Fruit fly (Drosophila melanogaster): Measurements from ENCODE around the gene CG10211.

CG10211 gene

DNA sequence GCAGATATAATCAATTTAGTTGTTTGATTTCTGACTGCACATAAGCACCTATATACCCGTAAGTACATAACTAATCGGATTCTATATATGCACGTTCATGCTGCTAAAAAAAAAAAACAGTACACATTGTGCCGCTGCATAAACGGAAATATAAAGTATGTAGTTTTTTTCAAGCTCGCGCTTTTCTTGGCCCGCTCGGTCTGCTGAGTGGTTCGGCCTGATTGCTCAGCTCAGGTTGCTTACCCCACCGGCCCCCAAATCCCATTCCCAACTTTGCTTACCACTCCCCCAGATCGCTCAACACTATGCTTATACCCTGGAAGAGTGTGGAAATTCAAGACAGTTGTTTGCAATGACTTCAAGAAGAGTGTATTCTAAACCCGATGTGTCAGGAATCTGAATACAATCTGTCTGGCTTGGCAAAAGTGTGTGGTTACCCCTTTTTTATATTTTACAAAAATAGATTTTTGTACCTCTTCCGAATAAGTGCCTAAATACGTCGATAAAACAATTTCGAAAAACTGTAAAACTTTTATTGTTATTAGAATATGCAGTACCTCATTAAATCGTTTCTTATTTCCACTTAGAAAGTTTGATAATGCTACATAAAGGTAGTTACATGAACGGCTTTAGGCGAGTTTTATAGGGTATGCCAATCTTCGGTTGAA is 38.6 kb upstream of the CG10211 start:
- no peak for TF ChIP-seq CG13204 (GFP tag; optimal IDR thresholded peaks at IDR 0.05)
- no peak for TF ChIP-seq CG34367 (tag; optimal IDR thresholded peaks at IDR 0.05)
- TF ChIP-seq CG9948 (tag; optimal IDR thresholded peaks at IDR 0.05) = no peak

DNA sequence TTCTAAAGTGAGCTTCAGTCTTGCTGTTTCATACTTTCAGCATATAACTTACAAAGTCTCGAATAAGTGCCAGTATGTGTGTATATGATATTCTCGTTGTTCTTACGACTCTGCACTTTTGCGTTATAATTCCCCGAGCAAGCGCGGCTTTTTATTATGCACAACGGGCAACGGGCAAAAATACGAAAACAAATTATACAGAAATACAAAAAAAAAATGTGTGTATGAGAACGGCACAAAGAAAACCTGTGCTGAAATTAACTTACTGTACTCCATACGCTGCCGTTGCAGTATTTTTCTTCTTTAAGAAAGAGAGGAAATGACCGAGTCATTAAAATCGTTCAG is 38.1 kb upstream of the CG10211 start:
- TF ChIP-seq rn (GFP tag; IDR thresholded peaks at IDR 0.05) (no peak), CG8159 (tag; optimal IDR thresholded peaks at IDR 0.05) (no peak), CG34367 (tag; optimal IDR thresholded peaks at IDR 0.05) (no peak), CG17806 (tag; optimal IDR thresholded peaks at IDR 0.05) (no peak), D1 (tag; optimal IDR thresholded peaks at IDR 0.05) (no peak), Pif1B (GFP tag; optimal IDR thresholded peaks at IDR 0.05) (no peak), CG4496 (GFP tag; IDR thresholded peaks at IDR 0.05) (0 out of 3 replicates have a peak, but pooled peaks have one; percentile 25), CG10348 (GFP tag; IDR thresholded peaks at IDR 0.05) (no peak), CG32121 (GFP tag; IDR thresholded peaks at IDR 0.05) (no peak), Pif1A (GFP tag; optimal IDR thresholded peaks at IDR 0.05) (no peak), EcR (GFP tag; optimal IDR thresholded peaks at IDR 0.05) (peak; percentile 7)

DNA sequence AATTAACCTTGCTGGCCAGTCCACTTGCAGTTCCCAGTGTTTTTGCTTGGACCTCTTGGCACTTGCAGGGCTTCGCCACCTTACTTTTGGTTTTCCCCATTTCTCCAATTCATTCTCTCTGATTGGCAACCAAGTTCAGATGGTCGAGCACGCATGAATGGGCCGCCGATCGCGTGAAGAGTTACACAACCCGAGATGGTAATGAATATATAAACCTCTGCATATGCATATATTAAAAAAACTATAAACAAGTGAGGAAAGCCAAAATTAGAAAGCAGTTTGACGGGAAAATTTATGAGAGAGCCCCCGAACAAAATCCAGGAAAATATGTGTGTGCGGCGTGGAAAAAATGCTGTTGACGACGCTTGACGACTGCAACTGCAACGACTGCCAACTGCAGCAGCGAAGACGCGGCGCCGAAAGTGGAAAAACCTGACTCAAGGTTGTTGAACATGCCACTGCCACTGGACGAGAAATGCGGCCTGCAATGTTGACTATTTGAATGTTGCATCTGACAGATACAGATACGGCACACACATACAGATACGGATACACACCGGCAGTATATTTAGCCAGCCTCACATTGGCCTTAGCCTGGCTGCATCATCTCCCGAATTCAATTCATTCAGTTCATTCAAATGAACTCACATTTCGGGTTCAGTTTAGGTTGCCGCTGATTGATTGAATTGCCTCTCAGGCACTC is 36.8 kb upstream of the CG10211 start:
- TF ChIP-seq fd96Ca (GFP tag; IDR thresholded peaks at IDR 0.05) (no peak), EcR (GFP tag; optimal IDR thresholded peaks at IDR 0.05) (peak; percentile 73)

DNA sequence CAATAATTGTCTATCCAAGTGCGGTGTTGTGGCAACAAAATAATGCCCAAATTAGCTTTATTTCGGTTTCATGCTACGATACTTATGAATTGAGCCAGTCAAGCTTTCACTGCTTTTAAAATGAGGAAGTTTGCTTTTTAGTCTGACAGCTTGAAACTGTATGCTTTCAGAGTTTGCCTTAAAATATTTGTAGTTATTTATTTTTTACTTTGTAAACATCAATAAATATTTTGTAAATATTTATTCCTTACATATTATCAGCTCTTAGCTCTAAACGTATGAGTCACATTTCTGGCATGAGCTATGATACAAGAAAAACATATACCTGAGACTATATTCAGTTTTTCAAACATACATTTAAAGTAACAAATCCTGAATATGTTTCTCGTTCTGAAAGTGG is 36.2 kb upstream of the CG10211 start:
- TF ChIP-seq Pif1A (GFP tag; optimal IDR thresholded peaks at IDR 0.05) = no peak
- TF ChIP-seq CG13204 (GFP tag; optimal IDR thresholded peaks at IDR 0.05) = no peak
- no peak for TF ChIP-seq Pif1B (GFP tag; optimal IDR thresholded peaks at IDR 0.05)
- no peak for TF ChIP-seq CG17806 (tag; optimal IDR thresholded peaks at IDR 0.05)
- no peak for TF ChIP-seq CG4496 (GFP tag; IDR thresholded peaks at IDR 0.05)
- no peak for TF ChIP-seq CG8301 (tag; optimal IDR thresholded peaks at IDR 0.05)
- no peak for TF ChIP-seq EcR (GFP tag; optimal IDR thresholded peaks at IDR 0.05)
- TF ChIP-seq D1 (tag; optimal IDR thresholded peaks at IDR 0.05) = no peak
- no peak for TF ChIP-seq Snoo (tag; optimal IDR thresholded peaks at IDR 0.05)
- TF ChIP-seq CG9948 (tag; optimal IDR thresholded peaks at IDR 0.05) = no peak
- no peak for TF ChIP-seq CG15710 (tag; optimal IDR thresholded peaks at IDR 0.05)
- TF ChIP-seq CG10348 (GFP tag; IDR thresholded peaks at IDR 0.05) = no peak
- no peak for TF ChIP-seq gl (tag; optimal IDR thresholded peaks at IDR 0.05)
- no peak for TF ChIP-seq CG34367 (tag; optimal IDR thresholded peaks at IDR 0.05)
- no peak for TF ChIP-seq CG14655 (GFP tag; optimal IDR thresholded peaks at IDR 0.05)
- TF ChIP-seq CG12605 (GFP tag; IDR thresholded peaks at IDR 0.05) = no peak
- TF ChIP-seq CG8159 (tag; optimal IDR thresholded peaks at IDR 0.05) = no peak
- no peak for TF ChIP-seq fd96Ca (GFP tag; IDR thresholded peaks at IDR 0.05)

DNA sequence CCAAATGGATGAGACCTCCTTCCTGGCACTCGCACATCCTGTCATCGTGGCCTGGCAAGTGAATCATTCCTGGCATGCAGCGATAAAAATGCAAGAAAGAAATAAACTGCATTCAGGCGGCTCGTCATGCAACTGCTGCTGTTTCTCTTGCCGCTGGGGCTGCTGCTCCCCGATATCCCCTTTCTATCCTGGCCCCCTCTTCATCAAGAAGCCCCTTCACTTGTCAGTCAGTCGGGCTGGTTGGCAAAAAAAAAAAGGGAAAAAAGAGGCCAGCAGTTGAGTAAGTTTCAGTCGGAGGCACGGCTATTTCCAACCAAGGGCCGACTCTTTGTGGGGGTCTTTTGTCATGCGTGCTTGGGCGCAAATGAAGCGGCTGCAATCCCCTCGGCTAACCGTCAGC is 35.5 kb upstream of the CG10211 start:
- TF ChIP-seq rn (GFP tag; IDR thresholded peaks at IDR 0.05) (no peak), EcR (GFP tag; optimal IDR thresholded peaks at IDR 0.05) (peak; percentile 70), CG13204 (GFP tag; optimal IDR thresholded peaks at IDR 0.05) (peak; percentile 60)

DNA sequence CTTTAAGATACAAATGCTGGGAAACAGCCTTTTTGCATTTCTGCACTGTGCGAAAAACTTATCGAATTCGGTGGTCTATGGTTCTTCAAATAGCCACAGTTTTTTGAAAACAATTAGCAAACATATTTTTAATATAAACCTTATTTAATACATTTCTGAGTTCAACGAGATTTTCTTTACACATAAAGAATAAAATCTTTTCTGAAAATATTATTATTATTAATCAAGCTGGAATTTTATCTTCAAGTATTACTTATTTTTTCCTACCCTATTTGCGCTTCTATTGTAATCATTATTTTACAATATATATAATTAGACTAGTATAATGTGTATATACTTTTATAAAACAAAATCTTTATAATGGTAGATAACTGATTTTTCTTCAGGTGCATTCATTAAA is 35.1 kb upstream of the CG10211 start:
- TF ChIP-seq Pif1A (GFP tag; optimal IDR thresholded peaks at IDR 0.05) = peak; percentile 49
- TF ChIP-seq gl (tag; optimal IDR thresholded peaks at IDR 0.05) = no peak
- no peak for TF ChIP-seq EcR (GFP tag; optimal IDR thresholded peaks at IDR 0.05)
- peak; percentile 77 for TF ChIP-seq CG17806 (tag; optimal IDR thresholded peaks at IDR 0.05)
- peak; percentile 18; the same call in 1 of the 2 replicates for TF ChIP-seq CG32121 (GFP tag; IDR thresholded peaks at IDR 0.05)
- TF ChIP-seq rn (GFP tag; IDR thresholded peaks at IDR 0.05) = no peak
- peak; percentile 83 for TF ChIP-seq CG14655 (GFP tag; optimal IDR thresholded peaks at IDR 0.05)
- TF ChIP-seq CG8159 (tag; optimal IDR thresholded peaks at IDR 0.05) = peak; percentile 84
- 0 out of 3 replicates have a peak, but pooled peaks have one; percentile 24 for TF ChIP-seq CG4496 (GFP tag; IDR thresholded peaks at IDR 0.05)
- no peak for TF ChIP-seq Snoo (tag; optimal IDR thresholded peaks at IDR 0.05)
- TF ChIP-seq CG15710 (tag; optimal IDR thresholded peaks at IDR 0.05) = peak; percentile 71
- TF ChIP-seq CG12605 (GFP tag; IDR thresholded peaks at IDR 0.05) = 0 out of 2 replicates have a peak, but pooled peaks have one; percentile 19
- peak; percentile 87 for TF ChIP-seq CG9948 (tag; optimal IDR thresholded peaks at IDR 0.05)
- no peak for TF ChIP-seq fd96Ca (GFP tag; IDR thresholded peaks at IDR 0.05)
- 0 out of 2 replicates have a peak, but pooled peaks have one; percentile 28 for TF ChIP-seq Ets98B (GFP tag; IDR thresholded peaks at IDR 0.05)
- TF ChIP-seq D1 (tag; optimal IDR thresholded peaks at IDR 0.05) = peak; percentile 74
- TF ChIP-seq CG10348 (GFP tag; IDR thresholded peaks at IDR 0.05) = no peak
- peak; percentile 31 for TF ChIP-seq Pif1B (GFP tag; optimal IDR thresholded peaks at IDR 0.05)
- peak; percentile 57 for TF ChIP-seq CG34367 (tag; optimal IDR thresholded peaks at IDR 0.05)
- peak; percentile 59 for TF ChIP-seq CG8301 (tag; optimal IDR thresholded peaks at IDR 0.05)
- TF ChIP-seq CG13204 (GFP tag; optimal IDR thresholded peaks at IDR 0.05) = no peak

Data from whole organism, pupa.